Worm (Caenorhabditis elegans) whole organism, young adult: ENCODE results near the gene flp-5.

Experiments
- B0019.2 ChIP-seq: fragments of 200-800 bp; sonication (Bioruptor generic); conservative IDR thresholded peaks from 2 replicates; pipeline ENCODE4 v1.3.6; 2022; ENCODE audit warnings: missing genetic modification reagents, missing genetic modification characterization, missing compliant biosample characterization
- D2030.7 ChIP-seq: fragments of 200-800 bp; sonication (Bioruptor generic); IDR thresholded peaks from 2 replicates; pipeline ENCODE4 v1.3.6; 2022; ENCODE audit warnings: missing genetic modification reagents, missing genetic modification characterization, missing compliant biosample characterization
- F23B12.7 ChIP-seq: sonication (generic microtip); optimal IDR thresholded peaks from 2 replicates; lab custom pipeline; 2017; ENCODE audit warnings: missing genetic modification characterization, mild to moderate bottlenecking, missing compliant biosample characterization, antibody characterized with exemption, moderate library complexity; ENCODE audit not compliant: insufficient read depth
- F33H1.4 ChIP-seq: fragments of 200-800 bp; sonication (Bioruptor generic); IDR thresholded peaks from 2 replicates; pipeline ENCODE4 v1.3.6; 2022; ENCODE audit warnings: missing genetic modification reagents, missing genetic modification characterization, missing compliant biosample characterization
- K12H6.12 ChIP-seq: fragments of 200-800 bp; sonication (Bioruptor generic); optimal IDR thresholded peaks from 2 replicates; lab custom pipeline; 2018; ENCODE audit warnings: mild to moderate bottlenecking, missing genetic modification characterization, missing compliant biosample characterization
- T26A5.8 ChIP-seq: sonication (generic microtip); optimal IDR thresholded peaks from 2 replicates; lab custom pipeline; 2016; ENCODE audit warnings: missing genetic modification characterization, missing compliant biosample characterization
- Y53G8AR.9 ChIP-seq: fragments of 200-800 bp; sonication (Bioruptor generic); conservative IDR thresholded peaks from 2 replicates; pipeline ENCODE4 v1.3.6; 2022; ENCODE audit warnings: missing genetic modification reagents, missing genetic modification characterization, missing compliant biosample characterization
- Y56A3A.18 ChIP-seq: fragments of 200-800 bp; sonication (Bioruptor generic); IDR thresholded peaks from 2 replicates; pipeline ENCODE4 v1.3.6; 2022; ENCODE audit warnings: missing genetic modification reagents, missing genetic modification characterization, missing compliant biosample characterization
- akir-1 ChIP-seq: fragments of 200-800 bp; sonication (Bioruptor generic); optimal IDR thresholded peaks from 2 replicates; lab custom pipeline; 2018; ENCODE audit warnings: mild to moderate bottlenecking, missing genetic modification characterization, moderate library complexity, missing compliant biosample characterization
- ama-1 ChIP-seq, 3 experiments: fragments of 150-350 bp in 1 of 3; sonication (generic microtip) in 2 of 3; optimal IDR thresholded peaks; 2 replicates each; lab custom pipeline; 2014 to 2018; ENCODE audit warnings: missing biosample characterization in 2 of 3, missing genetic modification characterization in 2 of 3, missing genetic modification reagents in 2 of 3
- aptf-2 ChIP-seq: fragments of 200-800 bp; sonication (Bioruptor generic); conservative IDR thresholded peaks from 2 replicates; pipeline ENCODE4 v1.3.6; 2022; ENCODE audit warnings: missing genetic modification reagents, missing genetic modification characterization, missing compliant biosample characterization
- atf-7 ChIP-seq: sonication (generic microtip); optimal IDR thresholded peaks from 2 replicates; lab custom pipeline; 2017; ENCODE audit warnings: mild to moderate bottlenecking, missing genetic modification characterization, missing compliant biosample characterization
- attf-3 ChIP-seq: fragments of 200-800 bp; sonication (Bioruptor generic); conservative IDR thresholded peaks from 2 replicates; pipeline ENCODE4 v1.3.6; 2022; ENCODE audit warnings: missing genetic modification reagents, missing genetic modification characterization, missing compliant biosample characterization
- bed-1 ChIP-seq: fragments of 200-800 bp; sonication (Bioruptor generic); IDR thresholded peaks from 2 replicates; pipeline ENCODE4 v1.3.6; 2022; ENCODE audit warnings: missing genetic modification reagents, missing genetic modification characterization, missing compliant biosample characterization
- bed-2 ChIP-seq: fragments of 200-800 bp; sonication (Bioruptor generic); IDR thresholded peaks from 2 replicates; pipeline ENCODE4 v1.3.6; 2022; ENCODE audit warnings: missing genetic modification reagents, missing genetic modification characterization, missing compliant biosample characterization
- ceh-27 ChIP-seq: fragments of 200-800 bp; sonication (Bioruptor generic); optimal IDR thresholded peaks from 2 replicates; lab custom pipeline; 2018; ENCODE audit warnings: mild to moderate bottlenecking, missing genetic modification characterization, moderate library complexity, missing compliant biosample characterization
- ceh-58 ChIP-seq: fragments of 200-800 bp; sonication (Bioruptor generic); IDR thresholded peaks from 2 replicates; pipeline ENCODE4 v1.3.6; 2022; ENCODE audit warnings: missing genetic modification characterization, missing compliant biosample characterization
- die-1 ChIP-seq: sonication (generic microtip); optimal IDR thresholded peaks from 2 replicates; lab custom pipeline; 2016; ENCODE audit warnings: missing genotype, mild to moderate bottlenecking, missing genetic modification characterization, missing compliant biosample characterization
- dpff-1 ChIP-seq: sonication (generic microtip); optimal IDR thresholded peaks from 2 replicates; lab custom pipeline; 2017; ENCODE audit warnings: mild to moderate bottlenecking, missing genetic modification characterization, missing compliant biosample characterization
- hrde-1 ChIP-seq: sonication (generic microtip); optimal IDR thresholded peaks from 2 replicates; lab custom pipeline; 2016; ENCODE audit warnings: missing genetic modification characterization, mild to moderate bottlenecking, missing compliant biosample characterization, moderate library complexity, missing genotype, missing genetic modification reagents, borderline replicate concordance
- lag-1 ChIP-seq: fragments of 200-800 bp; sonication (Bioruptor generic); IDR thresholded peaks from 2 replicates; pipeline ENCODE4 v1.3.6; 2022; ENCODE audit warnings: missing genetic modification reagents, missing genetic modification characterization, missing compliant biosample characterization
- let-526 ChIP-seq: fragments of 200-800 bp; sonication (Bioruptor generic); IDR thresholded peaks from 2 replicates; pipeline ENCODE4 v1.3.6; 2022; ENCODE audit warnings: missing genetic modification reagents, missing genetic modification characterization, missing compliant biosample characterization
- lin-35 ChIP-seq, 3 experiments: fragments of 150-350 bp in 2 of 3; sonication (generic microtip) in 1 of 3; optimal IDR thresholded peaks; 2 replicates each; lab custom pipeline; 2014 to 2018; ENCODE audit warnings: missing biosample characterization in 3 of 3, missing genetic modification characterization in 3 of 3, missing genetic modification reagents in 3 of 3
- lsl-1 ChIP-seq: fragments of 200-800 bp; sonication (Bioruptor generic); optimal IDR thresholded peaks from 2 replicates; lab custom pipeline; 2018; ENCODE audit warnings: mild to moderate bottlenecking, missing genetic modification characterization, moderate library complexity, missing compliant biosample characterization
- madf-3 ChIP-seq: fragments of 200-800 bp; sonication (Bioruptor generic); IDR thresholded peaks from 2 replicates; pipeline ENCODE4 v1.3.6; 2022; ENCODE audit warnings: missing genetic modification reagents, missing genetic modification characterization, missing compliant biosample characterization
- mcd-1 ChIP-seq: fragments of 200-800 bp; sonication (Bioruptor generic); IDR thresholded peaks from 2 replicates; pipeline ENCODE4 v1.3.6; 2022; ENCODE audit warnings: missing genetic modification reagents, missing genetic modification characterization, missing compliant biosample characterization
- mel-28 ChIP-seq: sonication (generic microtip); optimal IDR thresholded peaks from 2 replicates; lab custom pipeline; 2016; ENCODE audit warnings: borderline replicate concordance, mild to moderate bottlenecking, missing genetic modification characterization, missing compliant biosample characterization
- nfya-1 ChIP-seq: sonication (generic microtip); optimal IDR thresholded peaks from 2 replicates; lab custom pipeline; 2017; ENCODE audit warnings: antibody characterized with exemption, missing compliant biosample characterization, missing genetic modification characterization, borderline replicate concordance; ENCODE audit not compliant: insufficient read depth
- nhr-120 ChIP-seq: fragments of 200-800 bp; sonication (Bioruptor generic); IDR thresholded peaks from 2 replicates; pipeline ENCODE4 v1.3.6; 2022; ENCODE audit warnings: missing genetic modification characterization, missing compliant biosample characterization
- nhr-179 ChIP-seq: sonication (generic microtip); optimal IDR thresholded peaks from 2 replicates; lab custom pipeline; 2016; ENCODE audit warnings: mild to moderate bottlenecking, missing genetic modification characterization, missing compliant biosample characterization
- nhr-80 ChIP-seq: sonication (generic microtip); optimal IDR thresholded peaks from 2 replicates; lab custom pipeline; 2016; ENCODE audit warnings: missing genetic modification characterization, missing compliant biosample characterization
- rcor-1 ChIP-seq: fragments of 200-800 bp; sonication (Bioruptor generic); IDR thresholded peaks from 2 replicates; pipeline ENCODE4 v1.3.6; 2022; ENCODE audit warnings: missing genetic modification reagents, missing genetic modification characterization, missing compliant biosample characterization
- sdz-38 ChIP-seq: sonication (generic microtip); optimal IDR thresholded peaks from 2 replicates; lab custom pipeline; 2016; ENCODE audit warnings: missing genotype, missing genetic modification characterization, missing compliant biosample characterization
- snpc-1.3 ChIP-seq: sonication (generic microtip); optimal IDR thresholded peaks from 2 replicates; lab custom pipeline; 2017; ENCODE audit warnings: missing genetic modification characterization, mild to moderate bottlenecking, missing compliant biosample characterization, antibody characterized with exemption, moderate library complexity, missing genotype, missing genetic modification reagents; ENCODE audit not compliant: insufficient read depth
- unc-130 ChIP-seq: sonication (generic microtip); optimal IDR thresholded peaks from 2 replicates; lab custom pipeline; 2016; ENCODE audit warnings: missing genetic modification reagents, missing genetic modification characterization, missing compliant biosample characterization
- zim-3 ChIP-seq: sonication (generic microtip); optimal IDR thresholded peaks from 2 replicates; lab custom pipeline; 2017; ENCODE audit warnings: mild to moderate bottlenecking, missing genetic modification characterization, moderate library complexity, missing compliant biosample characterization
- ztf-18 ChIP-seq: sonication (generic microtip); optimal IDR thresholded peaks from 2 replicates; lab custom pipeline; 2016; ENCODE audit warnings: missing genotype, mild to moderate bottlenecking, missing genetic modification characterization, missing compliant biosample characterization
- ztf-28 ChIP-seq: fragments of 200-800 bp; sonication (Bioruptor generic); IDR thresholded peaks from 2 replicates; pipeline ENCODE4 v1.3.6; 2022; ENCODE audit warnings: missing genetic modification reagents, missing genetic modification characterization, missing compliant biosample characterization
- ztf-3 ChIP-seq: fragments of 200-800 bp; sonication (Bioruptor generic); optimal IDR thresholded peaks from 2 replicates; lab custom pipeline; 2018; ENCODE audit warnings: mild to moderate bottlenecking, missing genetic modification characterization, missing compliant biosample characterization
- ztf-6 ChIP-seq: fragments of 200-800 bp; sonication (Bioruptor generic); IDR thresholded peaks from 2 replicates; pipeline ENCODE4 v1.3.6; 2022; ENCODE audit warnings: missing genetic modification reagents, missing genetic modification characterization, missing compliant biosample characterization

flp-5 gene

ce11 chrX:8527950-8528349 lies at the start of gene flp-5:
Gene flp-5, plus strand, starts transcription at chrX:8528250.
- TF ChIP-seq sdz-38 (tag; lab: Kevin White, UChicago) (no peak), rcor-1 (no peak), attf-3 (GFP tag; lab: Robert Waterston, UW) (no peak), mcd-1 (GFP tag; lab: Robert Waterston, UW) (no peak), Y56A3A.18 (no peak), D2030.7 (GFP tag; lab: Robert Waterston, UW) (no peak), zim-3 (no peak), F33H1.4 (GFP tag; lab: Robert Waterston, UW) (no peak), bed-2 (no peak), ztf-6 (GFP tag; lab: Robert Waterston, UW) (no peak), atf-7 (no peak), unc-130 (GFP tag; lab: Kevin White, UChicago) (no peak), ztf-18 (tag; lab: Kevin White, UChicago) (no peak), lag-1 (no peak), lsl-1 (no peak), nhr-80 (tag; lab: Kevin White, UChicago) (no peak)

DNA sequence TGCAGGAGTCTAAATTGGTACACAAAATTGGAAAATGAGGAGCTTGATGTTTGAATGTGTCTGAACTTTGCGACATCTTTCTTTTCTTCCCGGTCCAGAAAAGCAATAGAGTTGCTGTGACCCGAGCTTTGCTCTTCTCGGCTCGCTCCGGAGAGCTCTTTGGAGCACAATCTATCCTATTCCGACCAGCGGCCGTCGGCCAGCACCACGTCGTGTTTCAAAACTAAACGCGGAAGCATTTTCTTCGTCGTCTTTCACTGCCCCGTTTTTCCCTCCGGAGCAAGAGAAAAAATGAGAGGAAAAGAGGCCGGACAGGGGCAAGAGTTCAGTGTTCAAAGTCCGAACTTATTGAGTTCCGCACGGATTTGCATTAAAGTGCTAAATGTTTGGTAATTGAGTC lies 49.0 kb upstream of the flp-5 start:
- TF ChIP-seq unc-130 (GFP tag; lab: Kevin White, UChicago) (no peak), madf-3 (peak; percentile 66; the same call in 1 of the 2 replicates), K12H6.12 (tag; lab: Kevin White, UChicago) (peak; percentile 2), dpff-1 (no peak), ama-1 (optimal IDR thresholded peaks at IDR 0.05; lab: Kevin White, UChicago) (no peak), ama-1 (GFP tag; optimal IDR thresholded peaks at IDR 0.05; lab: Kevin White, UChicago) (no peak)

DNA sequence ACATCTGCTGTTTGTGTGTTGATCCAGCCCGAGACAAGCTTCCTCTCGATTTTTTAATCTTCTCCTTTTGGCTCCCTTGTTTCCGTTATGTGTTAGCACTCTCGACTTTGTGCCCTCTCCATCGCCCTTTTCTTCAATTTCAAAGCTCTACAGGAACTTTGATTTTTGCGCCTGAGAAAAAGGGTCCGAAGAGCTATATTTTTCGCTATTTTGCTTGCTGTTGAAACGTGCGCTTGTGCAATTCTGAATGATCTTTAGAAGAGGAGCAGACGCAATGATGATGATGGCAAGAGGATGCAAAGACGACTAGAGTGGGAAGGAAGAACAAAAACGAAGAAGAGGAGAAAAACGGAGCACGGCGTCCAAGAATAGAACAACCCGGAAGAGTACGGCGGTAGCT lies 46.3 kb upstream of the flp-5 start:
- TF ChIP-seq sdz-38 (tag; lab: Kevin White, UChicago) (no peak), bed-1 (GFP tag; lab: Robert Waterston, UW) (no peak), lin-35 (GFP tag; optimal IDR thresholded peaks at IDR 0.05; lab: Kevin White, UChicago) (no peak), nfya-1 (tag; lab: Kevin White, UChicago) (no peak), Y53G8AR.9 (GFP tag; lab: Robert Waterston, UW) (no peak), ztf-18 (tag; lab: Kevin White, UChicago) (no peak), ceh-27 (no peak), B0019.2 (GFP tag; lab: Robert Waterston, UW) (no peak), ztf-28 (GFP tag; lab: Robert Waterston, UW) (no peak), aptf-2 (no peak), mcd-1 (GFP tag; lab: Robert Waterston, UW) (no peak), rcor-1 (no peak), ztf-3 (GFP tag; lab: Kevin White, UChicago) (no peak), snpc-1.3 (tag; lab: Kevin White, UChicago) (no peak), akir-1 (no peak), lsl-1 (no peak)

DNA sequence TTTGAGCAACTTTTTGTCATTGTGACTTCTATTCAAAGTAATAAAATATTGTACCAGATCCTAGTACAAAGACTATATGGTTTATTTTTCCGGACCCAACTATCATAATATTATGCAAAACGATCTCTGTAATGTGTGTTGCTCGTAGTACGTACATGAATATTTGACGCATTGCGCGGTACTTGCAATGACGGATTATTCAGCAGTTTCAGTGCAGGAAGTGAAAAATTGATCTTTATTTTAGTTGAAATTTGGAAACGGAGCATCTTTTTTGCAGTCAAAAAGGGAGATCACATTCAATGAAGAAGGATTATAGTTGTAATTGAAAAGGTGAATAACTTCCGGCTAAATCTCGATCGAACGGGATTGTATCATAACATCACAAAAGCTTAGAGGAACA lies 44.1 kb upstream of the flp-5 start:
- TF ChIP-seq mel-28 (tag; lab: Kevin White, UChicago) (no peak), nhr-179 (no peak), nhr-120 (GFP tag; lab: Robert Waterston, UW) (no peak), akir-1 (no peak), let-526 (GFP tag; lab: Robert Waterston, UW) (no peak), die-1 (tag; lab: Kevin White, UChicago) (no peak), T26A5.8 (tag; lab: Kevin White, UChicago) (no peak), hrde-1 (tag; lab: Kevin White, UChicago) (no peak), F23B12.7 (tag; lab: Kevin White, UChicago) (no peak), ceh-58 (GFP tag; lab: Robert Waterston, UW) (no peak)
- TF ChIP-seq, all 124 proteins: peak for 0
